Worm (Caenorhabditis elegans): ENCODE measurements around the gene F54B11.9.
A peak's percentile ranks its signal among the peaks of the same experiment; 100 is the strongest.

DNA sequence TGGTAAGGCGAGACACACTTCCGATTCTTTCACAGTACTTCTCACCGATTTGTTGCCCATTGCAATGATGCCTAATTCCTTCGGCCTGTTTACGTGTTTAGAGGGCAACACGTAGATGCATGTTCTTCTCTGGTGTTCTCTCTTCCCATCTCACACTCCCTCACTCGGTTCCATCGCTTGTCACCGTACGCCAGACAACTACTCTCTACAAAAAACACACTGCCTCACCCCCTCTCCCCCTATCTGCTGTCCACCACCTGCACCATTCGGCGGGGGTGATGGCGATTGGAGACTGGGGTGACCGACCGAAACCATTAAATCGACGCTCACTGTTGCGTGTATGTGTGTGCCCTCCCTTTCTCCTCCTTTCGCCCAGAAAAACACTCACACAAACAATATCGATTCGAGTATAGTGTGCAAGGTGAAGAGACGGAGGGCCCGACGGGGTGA, 21.4 kb upstream of the F54B11.9 start:
- TF ChIP-seq nhr-48 (tag; optimal IDR thresholded peaks at IDR 0.05) (peak; percentile 39), skn-1 (tag; optimal IDR thresholded peaks at IDR 0.05) (no peak), aly-2 (tag; optimal IDR thresholded peaks at IDR 0.05) (no peak), dmd-8 (GFP tag; IDR thresholded peaks at IDR 0.05) (no peak), R02D3.7 (tag; optimal IDR thresholded peaks at IDR 0.05) (no peak), ama-1 (optimal IDR thresholded peaks at IDR 0.05) (no peak), zag-1 (tag; optimal IDR thresholded peaks at IDR 0.05) (no peak), Y105C5A.15 (GFP tag; IDR thresholded peaks at IDR 0.05) (no peak)

Data from whole organism, L4 larva.